Worm (Caenorhabditis elegans) whole organism, dauer: ENCODE data around the gene T01G6.1.

ENCODE experiments used
- unc-62 ChIP-seq: sonication (generic microtip); optimal IDR thresholded peaks from 2 replicates; lab custom pipeline; 2017; ENCODE audit warnings: missing biosample characterization, missing genetic modification reagents, missing genetic modification characterization

Gene T01G6.1

ce11 chrV:497399-497798 is at the start of gene T01G6.1:
T01G6.1 (plus strand) TSS chrV:497699.
- TF ChIP-seq unc-62 (GFP tag; lab: Kevin White, UChicago): no peak

- no peak for TF ChIP-seq unc-62 (GFP tag; lab: Kevin White, UChicago)
Observed at ce11 chrV:449130-449529, 48.4 kb upstream of the T01G6.1 start, which contains the start of gene srh-35. srh-35 (minus strand) TSS chrV:449230.

DNA sequence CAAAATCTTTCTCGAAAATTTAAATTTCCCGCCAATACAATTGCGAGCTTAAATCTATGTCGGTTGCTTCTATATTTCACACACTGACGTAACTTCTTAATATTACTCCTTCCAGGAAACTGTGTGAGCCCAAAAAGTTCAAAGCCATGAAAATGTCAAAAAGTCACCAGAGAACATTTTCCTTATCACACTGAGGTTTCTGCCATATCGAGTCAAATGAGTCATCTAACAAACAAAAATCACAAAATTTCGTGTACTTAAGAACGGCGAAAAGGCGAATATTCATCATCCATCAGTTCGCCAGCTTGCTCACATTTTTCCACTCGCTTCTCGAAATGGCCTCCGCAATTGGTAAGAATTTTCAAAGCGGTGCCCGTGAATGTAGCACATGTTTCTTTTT is 47.8 kb upstream of the T01G6.1 start, which contains the start of gene M02H5.8:
M02H5.8 (plus strand) TSS at position 297 of the 400 bp plus-strand sequence.
- no peak for TF ChIP-seq unc-62 (GFP tag; lab: Kevin White, UChicago)

- no peak for TF ChIP-seq unc-62 (GFP tag; lab: Kevin White, UChicago)
Observed at ce11 chrV:450757-451501, 46.6 kb upstream of the T01G6.1 start, which contains the start of gene nhr-123. nhr-123 (plus strand) TSS chrV:451451.

- TF ChIP-seq unc-62 (GFP tag; lab: Kevin White, UChicago): no peak
Observed at ce11 chrV:453569-453968, 43.9 kb upstream of the T01G6.1 start, which contains the start of gene nhr-98. nhr-98 (plus strand) TSS chrV:453869.

ce11 chrV:457839-458238 is 39.7 kb upstream of the T01G6.1 start:
- TF ChIP-seq unc-62 (GFP tag; lab: Kevin White, UChicago): no peak

DNA sequence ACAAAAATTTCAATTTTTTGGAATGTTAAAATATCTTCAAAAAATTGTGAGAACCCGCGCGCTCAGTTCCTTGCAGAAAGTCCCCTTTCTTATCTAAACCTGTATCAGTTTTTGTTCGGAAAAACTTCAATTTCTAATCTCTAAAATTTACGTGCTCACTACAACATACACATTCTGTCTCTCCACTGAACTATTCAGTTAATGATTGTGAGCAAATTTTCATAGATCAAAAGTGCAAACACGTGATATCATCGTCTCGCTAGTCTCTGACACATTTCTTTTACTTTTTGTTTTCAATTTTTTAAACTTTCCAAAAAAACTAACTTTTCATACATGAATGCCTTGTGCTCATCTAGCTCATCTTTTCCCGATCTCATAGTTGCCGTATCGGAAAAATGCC is 38.0 kb upstream of the T01G6.1 start, which contains the start of gene nhr-203:
nhr-203 (plus strand) TSS at position 332 of the 400 bp plus-strand sequence.
- TF ChIP-seq unc-62 (GFP tag; lab: Kevin White, UChicago): no peak

DNA sequence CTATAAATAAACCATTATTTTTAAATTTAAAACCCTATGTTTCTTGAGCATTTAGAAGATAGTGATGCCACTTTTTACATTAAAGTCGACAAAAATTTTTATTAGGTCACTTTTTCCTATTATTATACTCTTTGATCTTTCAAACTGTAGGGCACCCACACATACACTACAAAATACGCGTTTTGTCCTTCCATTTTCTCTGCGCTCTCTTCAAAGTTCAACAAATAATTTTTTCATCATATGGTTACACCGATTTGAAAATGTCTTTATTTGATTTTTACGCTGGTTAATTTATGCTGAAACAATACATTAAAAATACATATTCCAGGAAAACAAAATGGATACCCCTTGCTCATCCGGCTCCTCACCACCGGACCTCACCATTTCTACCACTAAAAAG is 35.2 kb upstream of the T01G6.1 start, which contains the start of gene nhr-202:
nhr-202 (plus strand) TSS at position 326 of the 400 bp plus-strand sequence.
- no peak for TF ChIP-seq unc-62 (GFP tag; lab: Kevin White, UChicago)

DNA sequence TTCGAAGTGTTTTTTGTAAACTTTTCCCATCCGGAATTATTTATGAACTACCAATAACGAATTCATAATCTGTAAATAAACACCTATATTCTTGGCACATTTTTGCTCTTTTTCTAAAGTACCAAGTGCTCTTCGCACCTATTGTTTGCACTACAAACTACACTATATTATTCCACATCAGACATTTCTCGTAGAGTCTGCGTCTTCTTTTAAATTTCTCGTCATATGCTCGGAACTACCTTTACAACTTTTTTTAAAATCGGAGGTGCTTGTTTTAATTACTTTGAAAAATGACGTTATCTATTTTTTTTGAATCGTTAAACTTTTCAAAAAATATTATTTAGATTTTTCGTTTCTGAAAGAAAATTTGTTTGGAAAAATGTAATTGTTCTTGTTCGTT is 32.7 kb upstream of the T01G6.1 start, which contains the start of gene nhr-201:
nhr-201 (plus strand) TSS at position 29 of the 400 bp plus-strand sequence.
- no peak for TF ChIP-seq unc-62 (GFP tag; lab: Kevin White, UChicago)

- no peak for TF ChIP-seq unc-62 (GFP tag; lab: Kevin White, UChicago)
Observed at ce11 chrV:465355-465754, 32.1 kb upstream of the T01G6.1 start.

- no peak for TF ChIP-seq unc-62 (GFP tag; lab: Kevin White, UChicago)
Observed at ce11 chrV:467507-467906, 30.0 kb upstream of the T01G6.1 start.

- no peak for TF ChIP-seq unc-62 (GFP tag; lab: Kevin White, UChicago)
Observed at ce11 chrV:468460-468859, 29.0 kb upstream of the T01G6.1 start, which contains the start of gene srbc-57. srbc-57 (minus strand) TSS chrV:468560.

ce11 chrV:472589-472988 is 24.9 kb upstream of the T01G6.1 start, which contains the start of gene srt-31:
srt-31 (plus strand) TSS chrV:472889.
- no peak for TF ChIP-seq unc-62 (GFP tag; lab: Kevin White, UChicago)

DNA sequence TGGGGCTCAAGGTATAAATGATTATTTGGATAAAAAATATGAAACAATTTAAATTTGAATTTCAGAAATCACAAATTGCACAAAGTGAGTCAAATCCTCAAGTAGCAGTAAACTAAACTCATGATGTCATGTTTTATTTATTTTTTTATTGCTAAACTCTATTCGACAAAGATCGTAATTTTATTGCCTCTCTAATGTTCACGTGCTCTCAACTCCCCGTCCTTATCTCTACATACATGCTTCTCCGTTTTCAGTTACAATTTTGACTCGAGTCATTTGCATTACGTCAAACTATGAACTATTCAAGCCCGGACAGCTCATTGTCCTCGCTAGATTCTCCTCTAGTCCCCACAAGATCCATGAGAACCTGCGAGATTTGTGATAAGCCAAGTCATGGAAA is 23.0 kb upstream of the T01G6.1 start, which contains the start of gene nhr-99:
nhr-99 (plus strand) TSS at position 263 of the 400 bp plus-strand sequence.
- no peak for TF ChIP-seq unc-62 (GFP tag; lab: Kevin White, UChicago)

DNA sequence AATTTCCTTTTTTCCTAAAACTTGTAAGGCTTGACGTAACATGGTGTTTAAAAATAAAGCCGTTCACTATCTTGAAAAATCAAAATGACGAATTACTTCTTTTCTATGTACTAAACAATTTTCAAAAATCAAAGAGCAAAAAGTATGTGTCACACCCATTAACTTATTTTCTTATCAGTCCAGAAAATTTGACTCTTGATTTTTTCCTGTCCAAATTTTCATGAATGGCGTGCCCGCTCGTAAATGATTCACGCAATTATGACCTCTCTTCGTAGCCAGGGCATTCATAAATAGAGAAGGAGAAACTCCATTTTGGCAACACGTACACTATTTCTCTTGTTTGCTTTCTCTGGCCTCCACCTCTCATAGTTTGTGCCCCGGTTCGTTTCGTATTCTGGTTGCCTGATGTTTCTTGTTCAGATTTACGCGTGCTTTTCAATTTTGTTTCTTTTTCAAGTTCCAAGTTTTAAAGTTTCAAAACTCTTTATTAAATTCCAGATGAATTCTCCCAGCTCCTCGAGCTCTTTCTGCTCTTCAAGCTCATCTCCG is 19.8 kb upstream of the T01G6.1 start, which contains the start of gene nhr-55:
nhr-55 (plus strand) TSS at position 499 of the 549 bp plus-strand sequence.
- no peak for TF ChIP-seq unc-62 (GFP tag; lab: Kevin White, UChicago)

ce11 chrV:479046-479445 is 18.5 kb upstream of the T01G6.1 start:
- no peak for TF ChIP-seq unc-62 (GFP tag; lab: Kevin White, UChicago)
